Fruit fly (Drosophila melanogaster) Kc167 (cell line): ENCODE measurements around the gene CG11562.

Source experiments
- Myc ChIP-seq: fragments of >200 bp; optimal IDR thresholded peaks from 2 replicates; lab custom pipeline; 2017; ENCODE audit warnings: missing external identifiers
- Sin3A ChIP-seq: fragments of >200 bp; optimal IDR thresholded peaks from 2 replicates; lab custom pipeline; 2018; ENCODE audit warnings: missing external identifiers
- h ChIP-seq: fragments of >200 bp; optimal IDR thresholded peaks from 3 replicates; lab custom pipeline; 2018; ENCODE audit warnings: missing external identifiers
- insv ChIP-seq: fragments of >200 bp; optimal IDR thresholded peaks from 3 replicates; lab custom pipeline; 2018; ENCODE audit warnings: missing external identifiers

dm6 chr2L:300877-301706, 8.9 kb downstream of the CG11562 start:
- TF ChIP-seq insv (lab: Kevin White, UChicago), result no peak
- TF ChIP-seq Myc (lab: Kevin White, UChicago), result no peak
- TF ChIP-seq h (lab: Kevin White, UChicago), result no peak
- TF ChIP-seq Sin3A (lab: Kevin White, UChicago), result no peak
